In the genomic region with DNA sequence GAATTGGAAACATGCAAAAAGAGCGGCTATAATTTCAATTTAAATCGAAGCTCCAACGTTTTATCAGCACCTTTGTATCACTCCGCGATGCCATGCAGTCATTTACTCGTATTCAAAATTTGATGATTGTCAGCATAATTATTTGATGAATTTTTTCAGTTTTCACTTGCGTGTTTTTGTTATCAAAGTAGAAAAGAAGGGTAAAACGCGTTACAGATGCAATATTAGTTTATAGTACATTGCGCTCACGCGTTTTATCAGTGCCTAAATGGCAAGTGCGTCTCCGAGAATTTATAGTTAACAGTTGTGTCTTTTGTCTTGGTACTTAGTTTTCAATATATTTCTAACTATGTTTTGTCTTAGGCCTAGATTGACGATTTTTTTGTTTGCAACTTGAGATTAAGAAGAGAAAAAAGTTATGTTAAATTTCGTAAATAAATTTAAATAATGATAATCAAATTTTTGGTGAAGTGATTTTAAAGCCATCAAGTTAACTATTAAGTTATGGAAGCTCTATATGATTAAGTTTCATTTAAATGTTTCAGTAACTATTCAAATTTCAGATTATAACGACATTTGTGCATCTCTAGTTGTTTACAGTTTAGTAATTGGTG, we compare ENCODE assay signal across 5 worm cellular contexts.
TF ChIP-seq lines count a peak whose summit lies in the region.

A gene (plus strand): TSS at position 564 of the 614 bp plus-strand sequence.

TF ChIP-seq in whole organism, L1 larva, 84 proteins besides CTCF, POLR2A, EP300 and RAD21 (continues in another document):
- no peak for TF ChIP-seq vab-15 (tag; optimal IDR thresholded peaks at IDR 0.05; lab: Kevin White, UChicago)
- peak; percentile 61 for TF ChIP-seq pqm-1 (tag; optimal IDR thresholded peaks at IDR 0.05; lab: Kevin White, UChicago)
- TF ChIP-seq unc-130 (tag; optimal IDR thresholded peaks at IDR 0.05; lab: Kevin White, UChicago): no peak
- no peak for TF ChIP-seq lin-39 (tag; optimal IDR thresholded peaks at IDR 0.05; lab: Kevin White, UChicago)
- TF ChIP-seq elt-2 (tag; optimal IDR thresholded peaks at IDR 0.05; lab: Kevin White, UChicago): peak; percentile 69
- TF ChIP-seq skn-1 (tag; optimal IDR thresholded peaks at IDR 0.05; lab: Kevin White, UChicago): no peak
- TF ChIP-seq sup-37 (GFP tag; optimal IDR thresholded peaks at IDR 0.05; lab: Kevin White, UChicago): no peak
- TF ChIP-seq unc-62 (GFP tag; optimal IDR thresholded peaks at IDR 0.05; lab: Kevin White, UChicago): no peak
- TF ChIP-seq hlh-4 (tag; optimal IDR thresholded peaks at IDR 0.05; lab: Kevin White, UChicago): no peak
- no peak for TF ChIP-seq aha-1 (tag; optimal IDR thresholded peaks at IDR 0.05; lab: Kevin White, UChicago)
- TF ChIP-seq tlp-1 (tag; optimal IDR thresholded peaks at IDR 0.05; lab: Kevin White, UChicago): no peak
- TF ChIP-seq lin-13 (GFP tag; optimal IDR thresholded peaks at IDR 0.05; lab: Kevin White, UChicago): no peak
- TF ChIP-seq mdl-1 (tag; optimal IDR thresholded peaks at IDR 0.05; lab: Kevin White, UChicago): no peak
- TF ChIP-seq efl-1 (optimal IDR thresholded peaks at IDR 0.05; lab: Kevin White, UChicago): no peak
- no peak for TF ChIP-seq efl-1 (GFP tag; optimal IDR thresholded peaks at IDR 0.05 in 1 of 2; lab: Kevin White, UChicago)
- peak in 1 of 2 experiments; percentile 21 for TF ChIP-seq lin-35 (GFP tag; optimal IDR thresholded peaks at IDR 0.05; lab: Kevin White, UChicago)
- no peak for TF ChIP-seq zag-1 (tag; optimal IDR thresholded peaks at IDR 0.05; lab: Kevin White, UChicago)
- TF ChIP-seq unc-30 (tag; optimal IDR thresholded peaks at IDR 0.05; lab: Kevin White, UChicago): no peak

TF ChIP-seq in whole organism, L2 larva, 48 proteins besides CTCF, POLR2A, EP300 and RAD21:
- no peak for TF ChIP-seq zag-1 (tag; optimal IDR thresholded peaks at IDR 0.05; lab: Kevin White, UChicago)
- peak; percentile 72 for TF ChIP-seq skn-1 (tag; optimal IDR thresholded peaks at IDR 0.05; lab: Kevin White, UChicago)
- peak; percentile 77 for TF ChIP-seq fos-1 (tag; optimal IDR thresholded peaks at IDR 0.05; lab: Kevin White, UChicago)
- peak; percentile 20 for TF ChIP-seq crh-2 (tag; optimal IDR thresholded peaks at IDR 0.05; lab: Kevin White, UChicago)

TF ChIP-seq in whole organism, L3 larva, 47 proteins besides CTCF, POLR2A, EP300 and RAD21:
- TF ChIP-seq nhr-28 (tag; optimal IDR thresholded peaks at IDR 0.05; lab: Kevin White, UChicago): no peak
- peak; percentile 84 for TF ChIP-seq pqm-1 (tag; optimal IDR thresholded peaks at IDR 0.05; lab: Kevin White, UChicago)
- TF ChIP-seq elt-2 (tag; optimal IDR thresholded peaks at IDR 0.05; lab: Kevin White, UChicago): peak; percentile 82
- TF ChIP-seq skn-1 (tag; optimal IDR thresholded peaks at IDR 0.05; lab: Kevin White, UChicago): peak; percentile 83
- no peak for TF ChIP-seq ztf-11 (tag; optimal IDR thresholded peaks at IDR 0.05; lab: Kevin White, UChicago)
- peak; percentile 4 for TF ChIP-seq pha-4 (tag; optimal IDR thresholded peaks at IDR 0.05; lab: Kevin White, UChicago)
TF ChIP-seq in whole organism, L3 larva: peak in this region for 4.

TF ChIP-seq in whole organism, L4 larva, 104 proteins besides CTCF, POLR2A, EP300 and RAD21:
- TF ChIP-seq php-3 (GFP tag; IDR thresholded peaks at IDR 0.05; lab: Robert Waterston, UW): peak; percentile 67
- TF ChIP-seq Y105C5A.15 (GFP tag; IDR thresholded peaks at IDR 0.05; lab: Robert Waterston, UW): no peak
- TF ChIP-seq pqm-1 (tag; optimal IDR thresholded peaks at IDR 0.05; lab: Kevin White, UChicago): peak; percentile 86
- TF ChIP-seq nhr-77 (tag; optimal IDR thresholded peaks at IDR 0.05; lab: Kevin White, UChicago): peak; percentile 30
- TF ChIP-seq dve-1 (tag; optimal IDR thresholded peaks at IDR 0.05; lab: Kevin White, UChicago; ENCODE audit: insufficient read depth): peak; percentile 64
- peak; percentile 56 for TF ChIP-seq hlh-11 (tag; optimal IDR thresholded peaks at IDR 0.05; lab: Kevin White, UChicago)
- no peak for TF ChIP-seq F26F4.8 (GFP tag; conservative IDR thresholded peaks at IDR 0.05; lab: Robert Waterston, UW)
- TF ChIP-seq nhr-25 (tag; optimal IDR thresholded peaks at IDR 0.05; lab: Kevin White, UChicago; ENCODE audit: borderline replicate concordance, insufficient read depth): no peak
- TF ChIP-seq dmd-6 (GFP tag; IDR thresholded peaks at IDR 0.05; lab: Robert Waterston, UW): peak; percentile 71
- no peak for TF ChIP-seq daf-16 (GFP tag; optimal IDR thresholded peaks at IDR 0.05; lab: Kevin White, UChicago)
- TF ChIP-seq daf-16 (tag; optimal IDR thresholded peaks at IDR 0.05; lab: Kevin White, UChicago): peak; percentile 62
- no peak for TF ChIP-seq zag-1 (tag; optimal IDR thresholded peaks at IDR 0.05; lab: Kevin White, UChicago)
- peak; percentile 17 for TF ChIP-seq nhr-48 (tag; optimal IDR thresholded peaks at IDR 0.05; lab: Kevin White, UChicago)
- peak; percentile 88 for TF ChIP-seq nhr-28 (tag; optimal IDR thresholded peaks at IDR 0.05; lab: Kevin White, UChicago)

TF ChIP-seq in whole organism, young adult, 124 proteins besides CTCF, POLR2A, EP300 and RAD21:
- TF ChIP-seq F10E7.11 (tag; optimal IDR thresholded peaks at IDR 0.05; lab: Kevin White, UChicago) (no peak), let-607 (tag; optimal IDR thresholded peaks at IDR 0.05; lab: Kevin White, UChicago) (peak in 1 of 2 experiments; percentile 31), nhr-80 (tag; optimal IDR thresholded peaks at IDR 0.05; lab: Kevin White, UChicago) (peak; percentile 88)
